Worm (Caenorhabditis elegans) whole organism, L4 larva: ENCODE measurements around the gene daf-42.

Experiments
- F10B5.3 ChIP-seq: sonication (generic microtip); optimal IDR thresholded peaks from 2 replicates; lab custom pipeline; 2016; ENCODE audit warnings: mild to moderate bottlenecking, missing genetic modification characterization, missing compliant biosample characterization
- F26F4.8 ChIP-seq: fragments of 200-800 bp; sonication (Bioruptor generic); conservative IDR thresholded peaks from 2 replicates; pipeline ENCODE4 v1.3.6; 2022; ENCODE audit warnings: missing genetic modification characterization, missing compliant biosample characterization
- F37D6.2 ChIP-seq: sonication (generic microtip); optimal IDR thresholded peaks from 2 replicates; lab custom pipeline; 2016; ENCODE audit warnings: mild to moderate bottlenecking, missing genetic modification characterization, missing compliant biosample characterization
- F44E2.7 ChIP-seq: fragments of 200-800 bp; sonication (Bioruptor generic); IDR thresholded peaks from 2 replicates; pipeline ENCODE4 v2.1.2; 2022; ENCODE audit warnings: missing genetic modification characterization, missing compliant biosample characterization
- R02D3.7 ChIP-seq: fragments of 150-350 bp; sonication (generic microtip); optimal IDR thresholded peaks from 3 replicates; lab custom pipeline; 2014; ENCODE audit warnings: missing biosample characterization, missing genetic modification characterization
- Y105C5A.15 ChIP-seq: fragments of 200-800 bp; sonication (Bioruptor generic); IDR thresholded peaks from 2 replicates; pipeline ENCODE4 v1.3.6; 2022; ENCODE audit warnings: missing genetic modification characterization, missing compliant biosample characterization
- Y48G9A.11 ChIP-seq: fragments of 200-800 bp; sonication (Bioruptor generic); IDR thresholded peaks from 2 replicates; pipeline ENCODE4 v1.3.6; 2022; ENCODE audit warnings: missing genetic modification reagents, missing genetic modification characterization, missing compliant biosample characterization
- ZK337.2 ChIP-seq: fragments of 200-800 bp; sonication (Bioruptor generic); IDR thresholded peaks from 2 replicates; pipeline ENCODE4 v1.3.6; 2022; ENCODE audit warnings: missing genetic modification reagents, missing genetic modification characterization, missing compliant biosample characterization
- aly-2 ChIP-seq: sonication (generic microtip); optimal IDR thresholded peaks from 2 replicates; lab custom pipeline; 2018; ENCODE audit warnings: missing biosample characterization, missing genetic modification characterization
- arid-1 ChIP-seq: fragments of 200-800 bp; sonication (Bioruptor generic); conservative IDR thresholded peaks from 2 replicates; pipeline ENCODE4 v1.3.6; 2022; ENCODE audit warnings: missing genetic modification reagents, missing genetic modification characterization, missing compliant biosample characterization
- ceh-32 ChIP-seq: sonication (generic microtip); optimal IDR thresholded peaks from 2 replicates; lab custom pipeline; 2016; ENCODE audit warnings: mild to moderate bottlenecking, missing genetic modification characterization, missing compliant biosample characterization; ENCODE audit not compliant: poor library complexity
- ceh-82 ChIP-seq: sonication (generic microtip); optimal IDR thresholded peaks from 2 replicates; lab custom pipeline; 2017; ENCODE audit warnings: missing biosample characterization, missing genetic modification characterization
- cey-2 ChIP-seq: sonication (generic microtip); optimal IDR thresholded peaks from 3 replicates; lab custom pipeline; 2017; ENCODE audit warnings: missing genetic modification characterization, mild to moderate bottlenecking, missing compliant biosample characterization, antibody characterized with exemption, borderline replicate concordance; ENCODE audit not compliant: insufficient read depth
- ctbp-1 ChIP-seq: fragments of 200-800 bp; sonication (Bioruptor generic); IDR thresholded peaks from 2 replicates; pipeline ENCODE4 v1.3.6; 2022; ENCODE audit warnings: missing genetic modification reagents, missing genetic modification characterization, missing compliant biosample characterization
- daf-16 ChIP-seq, 3 experiments: sonication (generic microtip); optimal IDR thresholded peaks; 2 replicates each; lab custom pipeline; 2016 to 2017; ENCODE audit warnings: missing genetic modification characterization in 3 of 3, missing genetic modification reagents in 3 of 3, mild to moderate bottlenecking in 2 of 3, missing compliant biosample characterization in 2 of 3, missing biosample characterization in 1 of 3, moderate library complexity in 1 of 3
- daf-8 ChIP-seq: fragments of 200-800 bp; sonication (Bioruptor generic); IDR thresholded peaks from 2 replicates; pipeline ENCODE4 v1.3.6; 2022; ENCODE audit warnings: missing genetic modification characterization, missing compliant biosample characterization
- dve-1 ChIP-seq: sonication (generic microtip); optimal IDR thresholded peaks from 2 replicates; lab custom pipeline; 2017; ENCODE audit warnings: antibody characterized with exemption, mild to moderate bottlenecking, missing genetic modification characterization, missing compliant biosample characterization; ENCODE audit not compliant: insufficient read depth
- egl-27 ChIP-seq: sonication (generic microtip); optimal IDR thresholded peaks from 3 replicates; lab custom pipeline; 2017; ENCODE audit warnings: missing biosample characterization, missing genetic modification reagents, missing genetic modification characterization
- egl-43 ChIP-seq: fragments of 200-800 bp; sonication (Bioruptor generic); IDR thresholded peaks from 2 replicates; pipeline ENCODE4 v1.3.6; 2022; ENCODE audit warnings: missing genetic modification reagents, missing genetic modification characterization, missing compliant biosample characterization
- fkh-10 ChIP-seq: fragments of 150-350 bp; optimal IDR thresholded peaks from 2 replicates; lab custom pipeline; 2014; ENCODE audit warnings: missing biosample characterization, missing genetic modification reagents, missing genetic modification characterization
- gei-8 ChIP-seq: fragments of 200-800 bp; sonication (Bioruptor generic); optimal IDR thresholded peaks from 2 replicates; lab custom pipeline; 2018; ENCODE audit warnings: mild to moderate bottlenecking, missing genetic modification characterization, missing compliant biosample characterization
- hif-1 ChIP-seq, 2 experiments: sonication (generic microtip); optimal IDR thresholded peaks; 2 replicates each; lab custom pipeline; 2016 to 2017; ENCODE audit warnings: missing compliant biosample characterization in 2 of 2, missing genetic modification characterization in 2 of 2, missing genetic modification reagents in 2 of 2, missing genotype in 2 of 2, mild to moderate bottlenecking in 1 of 2
- hmg-1.1 ChIP-seq: fragments of 200-800 bp; sonication (Bioruptor generic); IDR thresholded peaks from 2 replicates; pipeline ENCODE4 v1.3.6; 2022; ENCODE audit warnings: missing genetic modification reagents, missing genetic modification characterization, missing compliant biosample characterization
- jun-1 ChIP-seq: fragments of 150-350 bp; optimal IDR thresholded peaks from 2 replicates; lab custom pipeline; 2014; ENCODE audit warnings: missing biosample characterization, missing genetic modification reagents, missing genetic modification characterization
- lim-7 ChIP-seq: fragments of 200-800 bp; sonication (Bioruptor generic); IDR thresholded peaks from 2 replicates; pipeline ENCODE4 v1.3.6; 2022; ENCODE audit warnings: missing genetic modification characterization, missing compliant biosample characterization
- lin-1 ChIP-seq: fragments of 200-800 bp; sonication (Bioruptor generic); IDR thresholded peaks from 2 replicates; pipeline ENCODE4 v1.3.6; 2022; ENCODE audit warnings: missing genetic modification reagents, missing genetic modification characterization, missing compliant biosample characterization
- lin-13 ChIP-seq: fragments of 150-350 bp; optimal IDR thresholded peaks from 2 replicates; lab custom pipeline; 2014; ENCODE audit warnings: missing biosample characterization, missing genetic modification reagents, missing genetic modification characterization
- lin-38 ChIP-seq: fragments of 200-800 bp; sonication (Bioruptor generic); IDR thresholded peaks from 2 replicates; pipeline ENCODE4 v1.3.6; 2022; ENCODE audit warnings: missing genetic modification reagents, missing genetic modification characterization, missing compliant biosample characterization
- lir-3 ChIP-seq: sonication (generic microtip); optimal IDR thresholded peaks from 2 replicates; lab custom pipeline; 2016; ENCODE audit warnings: mild to moderate bottlenecking, missing genetic modification characterization, missing compliant biosample characterization
- madf-5 ChIP-seq, 2 experiments: fragments of 200-800 bp; sonication (Bioruptor generic); IDR thresholded peaks; 2 replicates each; pipeline ENCODE4 v1.3.6; 2022; ENCODE audit warnings: missing compliant biosample characterization in 2 of 2, missing genetic modification characterization in 2 of 2
- mdl-1 ChIP-seq, 2 experiments: fragments of 150-350 bp in 1 of 2; sonication (generic microtip) in 1 of 2; optimal IDR thresholded peaks; 2 replicates each; lab custom pipeline; 2014 to 2017; ENCODE audit warnings: missing biosample characterization in 2 of 2, missing genetic modification characterization in 2 of 2
- mep-1 ChIP-seq: fragments of 150-350 bp; sonication (generic microtip); optimal IDR thresholded peaks from 3 replicates; lab custom pipeline; 2014; ENCODE audit warnings: missing biosample characterization, missing genetic modification characterization
- nhr-10 ChIP-seq: fragments of 150-350 bp; optimal IDR thresholded peaks from 2 replicates; lab custom pipeline; 2014; ENCODE audit warnings: missing biosample characterization, missing genetic modification characterization
- nhr-102 ChIP-seq: sonication (generic microtip); optimal IDR thresholded peaks from 2 replicates; lab custom pipeline; 2016; ENCODE audit warnings: mild to moderate bottlenecking, missing genetic modification characterization, moderate library complexity, missing compliant biosample characterization
- nhr-111 ChIP-seq: fragments of 200-800 bp; sonication (Bioruptor generic); optimal IDR thresholded peaks from 2 replicates; lab custom pipeline; 2018; ENCODE audit warnings: mild to moderate bottlenecking, missing genetic modification characterization, missing compliant biosample characterization
- nhr-237 ChIP-seq: sonication (generic microtip); optimal IDR thresholded peaks from 2 replicates; lab custom pipeline; 2017; ENCODE audit warnings: missing biosample characterization, missing genetic modification characterization
- nhr-28 ChIP-seq: fragments of 150-350 bp; optimal IDR thresholded peaks from 2 replicates; lab custom pipeline; 2014; ENCODE audit warnings: missing biosample characterization, missing genetic modification characterization
- nhr-41 ChIP-seq: fragments of 200-800 bp; sonication (Bioruptor generic); IDR thresholded peaks from 2 replicates; pipeline ENCODE4 v1.3.6; 2022; ENCODE audit warnings: missing genetic modification reagents, missing genetic modification characterization, missing compliant biosample characterization
- nhr-48 ChIP-seq: sonication (generic microtip); optimal IDR thresholded peaks from 2 replicates; lab custom pipeline; 2016; ENCODE audit warnings: mild to moderate bottlenecking, missing genetic modification characterization, missing compliant biosample characterization
- nhr-6 ChIP-seq: fragments of 150-350 bp; optimal IDR thresholded peaks from 2 replicates; lab custom pipeline; 2014; ENCODE audit warnings: missing biosample characterization, missing genetic modification characterization
- pqm-1 ChIP-seq: sonication (generic microtip); optimal IDR thresholded peaks from 2 replicates; lab custom pipeline; 2017; ENCODE audit warnings: missing biosample characterization, missing genetic modification characterization
- rbr-2 ChIP-seq: sonication (generic microtip); optimal IDR thresholded peaks from 2 replicates; lab custom pipeline; 2016; ENCODE audit warnings: missing genotype, missing genetic modification characterization, missing compliant biosample characterization
- saeg-2 ChIP-seq: fragments of 200-800 bp; sonication (Bioruptor generic); IDR thresholded peaks from 2 replicates; pipeline ENCODE4 v1.3.6; 2022; ENCODE audit warnings: missing genetic modification reagents, missing genetic modification characterization, missing compliant biosample characterization
- sdz-12 ChIP-seq: fragments of 200-800 bp; sonication (Bioruptor generic); optimal IDR thresholded peaks from 2 replicates; lab custom pipeline; 2018; ENCODE audit warnings: mild to moderate bottlenecking, missing genetic modification characterization, missing compliant biosample characterization
- skn-1 ChIP-seq: fragments of 150-350 bp; optimal IDR thresholded peaks from 2 replicates; lab custom pipeline; 2014; ENCODE audit warnings: missing biosample characterization, missing genetic modification characterization
- snpc-1.2 ChIP-seq: fragments of 200-800 bp; sonication (Bioruptor generic); IDR thresholded peaks from 2 replicates; pipeline ENCODE4 v1.3.6; 2022; ENCODE audit warnings: missing genetic modification reagents, missing genetic modification characterization, missing compliant biosample characterization
- tag-97 ChIP-seq: fragments of 200-800 bp; sonication (Bioruptor generic); IDR thresholded peaks from 2 replicates; pipeline ENCODE4 v1.3.6; 2022; ENCODE audit warnings: missing genetic modification characterization, missing compliant biosample characterization
- tra-1 ChIP-seq: fragments of 200-800 bp; sonication (Bioruptor generic); IDR thresholded peaks from 2 replicates; pipeline ENCODE4 v1.3.6; 2022; ENCODE audit warnings: missing genetic modification reagents, missing genetic modification characterization, missing compliant biosample characterization
- unc-39 ChIP-seq: sonication (generic microtip); optimal IDR thresholded peaks from 2 replicates; lab custom pipeline; 2017; ENCODE audit warnings: missing biosample characterization, missing genetic modification characterization
- zfp-2 ChIP-seq: sonication (generic microtip); optimal IDR thresholded peaks from 2 replicates; lab custom pipeline; 2016; ENCODE audit warnings: mild to moderate bottlenecking, missing genetic modification characterization, missing compliant biosample characterization
- zip-2 ChIP-seq: fragments of 150-350 bp; optimal IDR thresholded peaks from 2 replicates; lab custom pipeline; 2014; ENCODE audit warnings: missing biosample characterization, missing genetic modification characterization

The daf-42 gene

ce11 chrIV:7319931-7320435 is 26.7 kb downstream of the daf-42 start (continued):
- TF ChIP-seq lin-1 (GFP tag; lab: Robert Waterston, UW) (peak; percentile 53; the same call in 1 of the 2 replicates), tra-1 (GFP tag; lab: Robert Waterston, UW) (peak; percentile 57), sdz-12 (GFP tag; lab: Kevin White, UChicago) (no peak), nhr-111 (GFP tag; lab: Kevin White, UChicago) (no peak), nhr-48 (tag; lab: Kevin White, UChicago) (peak; percentile 87), nhr-41 (GFP tag; lab: Robert Waterston, UW) (no peak), lim-7 (GFP tag; lab: Robert Waterston, UW) (no peak), gei-8 (peak; percentile 66), F37D6.2 (tag; lab: Kevin White, UChicago) (peak; percentile 52), nhr-28 (tag; lab: Kevin White, UChicago) (peak; percentile 88), ZK337.2 (GFP tag; lab: Robert Waterston, UW) (no peak), saeg-2 (GFP tag; lab: Robert Waterston, UW) (0 out of 2 replicates have a peak, but pooled peaks have one; percentile 22), mep-1 (peak; percentile 86), ctbp-1 (peak; percentile 89), R02D3.7 (tag; lab: Kevin White, UChicago) (no peak), nhr-6 (tag; lab: Kevin White, UChicago) (peak; percentile 9), hif-1 (tag; optimal IDR thresholded peaks at IDR 0.05; lab: Kevin White, UChicago) (peak in 1 of 2 experiments; percentile 74), egl-27 (tag; lab: Kevin White, UChicago) (no peak), aly-2 (tag; lab: Kevin White, UChicago) (no peak), egl-43 (peak; percentile 89), zip-2 (tag; lab: Kevin White, UChicago) (no peak), F44E2.7 (GFP tag; lab: Robert Waterston, UW) (no peak), Y105C5A.15 (GFP tag; lab: Robert Waterston, UW) (no peak), unc-39 (tag; lab: Kevin White, UChicago) (no peak), nhr-102 (tag; lab: Kevin White, UChicago) (peak; percentile 24), nhr-10 (tag; lab: Kevin White, UChicago) (no peak), Y48G9A.11 (GFP tag; lab: Robert Waterston, UW) (no peak), tag-97 (GFP tag; lab: Robert Waterston, UW) (no peak), pqm-1 (tag; lab: Kevin White, UChicago) (no peak), arid-1 (GFP tag; lab: Robert Waterston, UW) (peak; percentile 48; the same call in 1 of the 2 replicates), ceh-32 (no peak), rbr-2 (tag; lab: Kevin White, UChicago) (peak; percentile 91), mdl-1 (tag; optimal IDR thresholded peaks at IDR 0.05; lab: Kevin White, UChicago) (peak; percentile 92 to 96), dve-1 (tag; lab: Kevin White, UChicago) (peak; percentile 94), nhr-237 (tag; lab: Kevin White, UChicago) (no peak), daf-8 (GFP tag; lab: Robert Waterston, UW) (no peak), daf-16 (GFP tag; optimal IDR thresholded peaks at IDR 0.05; lab: Kevin White, UChicago) (peak; percentile 10 to 97), daf-16 (tag; optimal IDR thresholded peaks at IDR 0.05; lab: Kevin White, UChicago) (peak; percentile 74), madf-5 (GFP tag; IDR thresholded peaks at IDR 0.05; lab: Robert Waterston, UW) (no peak), F10B5.3 (tag; lab: Kevin White, UChicago) (peak; percentile 16), fkh-10 (peak; percentile 81), snpc-1.2 (GFP tag; lab: Robert Waterston, UW) (no peak), skn-1 (tag; lab: Kevin White, UChicago) (no peak), cey-2 (tag; lab: Kevin White, UChicago) (peak; percentile 29), zfp-2 (tag; lab: Kevin White, UChicago) (peak; percentile 53), F26F4.8 (GFP tag; lab: Robert Waterston, UW) (no peak), jun-1 (no peak), lin-38 (GFP tag; lab: Robert Waterston, UW) (no peak), hmg-1.1 (GFP tag; lab: Robert Waterston, UW) (peak; percentile 94), lir-3 (tag; lab: Kevin White, UChicago) (no peak), ceh-82 (tag; lab: Kevin White, UChicago) (no peak), lin-13 (peak; percentile 41)
